Worm (Caenorhabditis elegans): ENCODE results near the gene F13D12.3.
"Not testable (repeated sequence)": the region's sequence is repeated elsewhere in the genome, so short reads cannot be mapped to it uniquely, and the experiment has no call there.

ce11 chrII:11695161-11695944 is 24.8 kb upstream of the F13D12.3 start, which contains the start of gene tars-1:
- not testable (repeated sequence) for TF ChIP-seq ztf-11 (tag; optimal IDR thresholded peaks at IDR 0.05); zag-1 (tag; optimal IDR thresholded peaks at IDR 0.05); ztf-1 (GFP tag; conservative IDR thresholded peaks at IDR 0.05); ama-1 (optimal IDR thresholded peaks at IDR 0.05); nhr-21 (tag; optimal IDR thresholded peaks at IDR 0.05); elt-1 (tag; optimal IDR thresholded peaks at IDR 0.05)
